Worm (Caenorhabditis elegans) whole organism, L1 larva: Measurements from ENCODE around the gene fbxb-97.
"Not testable (repeated sequence)": the region's sequence is repeated elsewhere in the genome, so short reads cannot be mapped to it uniquely, and the experiment has no call there.

Source experiments
- C04F5.9 ChIP-seq: sonication (generic microtip); optimal IDR thresholded peaks from 2 replicates; lab custom pipeline; 2016; ENCODE audit warnings: missing genetic modification characterization, missing compliant biosample characterization
- C34B4.2 ChIP-seq: sonication (generic microtip); optimal IDR thresholded peaks from 2 replicates; lab custom pipeline; 2017; ENCODE audit warnings: mild to moderate bottlenecking, missing genetic modification characterization, missing compliant biosample characterization
- Y116A8C.19 ChIP-seq: sonication (generic microtip); optimal IDR thresholded peaks from 2 replicates; lab custom pipeline; 2016; ENCODE audit warnings: missing compliant biosample characterization, missing genetic modification characterization, borderline replicate concordance
- alr-1 ChIP-seq: fragments of 200-800 bp; sonication (Bioruptor generic); optimal IDR thresholded peaks from 2 replicates; lab custom pipeline; 2018; ENCODE audit warnings: borderline replicate concordance, mild to moderate bottlenecking, missing genetic modification characterization, missing compliant biosample characterization
- blmp-1 ChIP-seq: fragments of 150-350 bp; optimal IDR thresholded peaks from 2 replicates; lab custom pipeline; 2014; ENCODE audit warnings: missing biosample characterization, missing genetic modification characterization
- dpl-1 ChIP-seq, 3 experiments: fragments of 150-350 bp in 2 of 3; sonication (generic microtip) in 1 of 3; optimal IDR thresholded peaks; 2 replicates each; lab custom pipeline; 2014 to 2017; ENCODE audit warnings: missing biosample characterization in 3 of 3, missing genetic modification characterization in 3 of 3, missing genetic modification reagents in 3 of 3
- efl-1 ChIP-seq, 4 experiments: fragments of 150-350 bp; optimal IDR thresholded peaks in 3 of 4; peaks in 1 of 4; 1 replicate in 1 of 4; 2 replicates in 3 of 4; lab custom pipeline; 2014; ENCODE audit warnings: missing biosample characterization in 2 of 4, missing genetic modification characterization in 2 of 4, missing genetic modification reagents in 2 of 4
- elt-2 ChIP-seq: sonication (generic microtip); optimal IDR thresholded peaks from 2 replicates; lab custom pipeline; 2016; ENCODE audit warnings: missing genetic modification characterization, mild to moderate bottlenecking, inconsistent platforms, missing compliant biosample characterization, missing genetic modification reagents
- elt-3 ChIP-seq, 6 experiments: fragments of 150-350 bp in 1 of 6; sonication (generic microtip); optimal IDR thresholded peaks; 2 replicates each; lab custom pipeline; 2017 to 2018; ENCODE audit warnings: missing biosample characterization in 6 of 6, missing genetic modification characterization in 6 of 6, inconsistent platforms in 1 of 6
- ets-5 ChIP-seq: fragments of 200-800 bp; sonication (Bioruptor generic); IDR thresholded peaks from 2 replicates; pipeline ENCODE4 v1.3.6; 2022; ENCODE audit warnings: missing genetic modification characterization, missing compliant biosample characterization
- fkh-10 ChIP-seq: sonication (generic microtip); optimal IDR thresholded peaks from 2 replicates; lab custom pipeline; 2017; ENCODE audit warnings: missing biosample characterization, missing genetic modification reagents, missing genetic modification characterization
- jun-1 ChIP-seq: fragments of 150-350 bp; optimal IDR thresholded peaks from 2 replicates; lab custom pipeline; 2014; ENCODE audit warnings: missing biosample characterization, missing genetic modification reagents, missing genetic modification characterization
- lin-14 ChIP-seq: fragments of 200-800 bp; sonication (Bioruptor generic); optimal IDR thresholded peaks from 2 replicates; lab custom pipeline; 2018; ENCODE audit warnings: mild to moderate bottlenecking, missing genetic modification characterization, moderate library complexity, missing compliant biosample characterization
- lin-35 ChIP-seq, 2 experiments: fragments of 150-350 bp; optimal IDR thresholded peaks; 2 replicates each; lab custom pipeline; 2014; ENCODE audit warnings: missing biosample characterization in 2 of 2, missing genetic modification characterization in 2 of 2, missing genetic modification reagents in 2 of 2
- lin-39 ChIP-seq: fragments of 150-350 bp; optimal IDR thresholded peaks from 2 replicates; lab custom pipeline; 2014; ENCODE audit warnings: missing biosample characterization, missing genetic modification reagents, missing genetic modification characterization
- lsy-2 ChIP-seq, 2 experiments: fragments of 150-350 bp; optimal IDR thresholded peaks; 2 replicates each; lab custom pipeline; 2014; ENCODE audit warnings: missing biosample characterization in 2 of 2, missing genetic modification characterization in 2 of 2
- mdl-1 ChIP-seq, 2 experiments: fragments of 150-350 bp; optimal IDR thresholded peaks; 2 replicates each; lab custom pipeline; 2014 to 2017; ENCODE audit warnings: missing biosample characterization in 2 of 2, missing genetic modification characterization in 2 of 2, inconsistent platforms in 1 of 2
- nhr-19 ChIP-seq: fragments of 200-800 bp; sonication (Bioruptor generic); conservative IDR thresholded peaks from 2 replicates; pipeline ENCODE4 v1.3.6; 2022; ENCODE audit warnings: missing genetic modification characterization, missing compliant biosample characterization
- nhr-20 ChIP-seq: sonication (generic microtip); optimal IDR thresholded peaks from 2 replicates; lab custom pipeline; 2016; ENCODE audit warnings: mild to moderate bottlenecking, missing genetic modification characterization, missing compliant biosample characterization
- nhr-47 ChIP-seq: sonication (generic microtip); optimal IDR thresholded peaks from 2 replicates; lab custom pipeline; 2016; ENCODE audit warnings: mild to moderate bottlenecking, missing genetic modification characterization, moderate library complexity, missing compliant biosample characterization
- nhr-77 ChIP-seq: fragments of 150-350 bp; optimal IDR thresholded peaks from 2 replicates; lab custom pipeline; 2014; ENCODE audit warnings: missing biosample characterization, missing genetic modification characterization
- nhr-84 ChIP-seq: sonication (generic microtip); optimal IDR thresholded peaks from 2 replicates; lab custom pipeline; 2017; ENCODE audit warnings: missing biosample characterization, missing genetic modification characterization
- nhr-90 ChIP-seq: sonication (generic microtip); optimal IDR thresholded peaks from 2 replicates; lab custom pipeline; 2016; ENCODE audit warnings: mild to moderate bottlenecking, missing genetic modification characterization, missing compliant biosample characterization; ENCODE audit not compliant: poor library complexity
- pax-3 ChIP-seq: fragments of 200-800 bp; sonication (Bioruptor generic); optimal IDR thresholded peaks from 2 replicates; lab custom pipeline; 2018; ENCODE audit warnings: mild to moderate bottlenecking, missing genetic modification characterization, moderate library complexity, missing compliant biosample characterization
- pqm-1 ChIP-seq: sonication (generic microtip); optimal IDR thresholded peaks from 3 replicates; lab custom pipeline; 2017; ENCODE audit warnings: missing biosample characterization, missing genetic modification characterization
- rnt-1 ChIP-seq: sonication (generic microtip); optimal IDR thresholded peaks from 2 replicates; lab custom pipeline; 2016; ENCODE audit warnings: mild to moderate bottlenecking, missing genetic modification characterization, moderate library complexity, missing compliant biosample characterization
- snpc-4 ChIP-seq: fragments of 150-350 bp; optimal IDR thresholded peaks from 2 replicates; lab custom pipeline; 2014; ENCODE audit warnings: missing biosample characterization, missing genetic modification characterization
- sup-37 ChIP-seq: fragments of 200-800 bp; sonication (Bioruptor generic); optimal IDR thresholded peaks from 2 replicates; lab custom pipeline; 2018; ENCODE audit warnings: mild to moderate bottlenecking, missing genetic modification characterization, missing compliant biosample characterization
- tlp-1 ChIP-seq: fragments of 150-350 bp; optimal IDR thresholded peaks from 2 replicates; lab custom pipeline; 2014; ENCODE audit warnings: missing biosample characterization, missing genetic modification characterization
- unc-30 ChIP-seq: sonication (generic microtip); optimal IDR thresholded peaks from 2 replicates; lab custom pipeline; 2017; ENCODE audit warnings: missing biosample characterization, missing genetic modification characterization
- unc-86 ChIP-seq: sonication (generic microtip); optimal IDR thresholded peaks from 2 replicates; lab custom pipeline; 2016; ENCODE audit warnings: missing genetic modification characterization, missing compliant biosample characterization
- xbp-1 ChIP-seq: sonication (generic microtip); optimal IDR thresholded peaks from 2 replicates; lab custom pipeline; 2016; ENCODE audit warnings: missing genetic modification characterization, missing compliant biosample characterization
- zip-4 ChIP-seq: fragments of 200-800 bp; sonication (Bioruptor generic); optimal IDR thresholded peaks from 2 replicates; lab custom pipeline; 2018; ENCODE audit warnings: mild to moderate bottlenecking, missing genetic modification characterization, moderate library complexity, missing compliant biosample characterization
- ztf-11 ChIP-seq, 2 experiments: sonication (generic microtip); optimal IDR thresholded peaks; 2 replicates each; lab custom pipeline; 2016 to 2017; ENCODE audit warnings: missing genetic modification characterization in 2 of 2, missing biosample characterization in 1 of 2, missing compliant biosample characterization in 1 of 2

fbxb-97 gene

DNA sequence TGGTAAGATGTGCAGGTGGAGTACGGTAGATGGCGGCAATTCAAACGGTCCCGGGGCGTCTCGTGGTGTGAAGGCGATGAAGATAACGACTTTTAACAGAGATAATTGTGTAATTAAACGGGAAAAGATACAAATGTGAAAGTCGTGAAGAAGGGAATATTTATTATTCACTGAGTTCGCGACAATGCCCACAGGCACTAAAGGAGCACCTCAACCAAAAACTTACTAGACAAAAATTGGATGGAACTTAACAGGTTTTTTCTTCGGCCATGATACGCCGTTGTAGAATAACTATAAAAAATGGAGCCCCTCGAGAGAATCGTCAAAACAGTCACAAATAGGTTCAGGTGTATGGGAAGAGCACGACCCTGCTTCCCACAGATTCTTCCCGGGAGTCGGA is 14.4 kb upstream of the fbxb-97 start, which contains the start of gene fbxb-98:
fbxb-98 (plus strand) TSS at position 301 of the 400 bp plus-strand sequence.
- not testable (repeated sequence) for TF ChIP-seq nhr-90; nhr-84 (tag; lab: Kevin White, UChicago); Y116A8C.19 (tag; lab: Kevin White, UChicago)

DNA sequence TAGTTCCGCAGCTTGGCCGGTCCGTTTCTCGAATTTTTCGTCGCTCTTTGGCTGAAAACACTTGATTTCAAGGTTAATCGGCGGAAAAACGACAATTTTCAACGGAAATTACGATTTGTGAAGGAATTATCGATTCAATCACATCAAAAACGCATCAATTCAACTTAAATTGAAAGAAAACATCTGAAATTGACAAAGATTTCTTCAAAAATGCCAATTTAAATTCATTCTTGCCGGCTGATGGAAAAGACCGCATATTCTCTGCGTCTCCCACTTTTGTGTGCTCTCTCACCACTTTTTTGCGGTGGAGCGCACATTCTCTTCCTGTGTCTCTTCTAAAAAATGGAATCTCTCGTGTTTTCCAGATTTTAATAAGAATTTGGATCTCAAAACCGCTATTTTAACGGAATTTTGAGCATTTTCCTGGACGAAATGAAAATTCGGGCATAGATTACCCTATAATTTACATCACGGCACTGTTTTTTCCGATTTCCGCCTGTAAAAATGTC is 13.4 kb upstream of the fbxb-97 start, which contains the start of gene C16C4.18:
C16C4.18 (minus strand) TSS at position 51 of the 509 bp plus-strand sequence.
- TF ChIP-seq dpl-1 (GFP tag; optimal IDR thresholded peaks at IDR 0.05; lab: Kevin White, UChicago), result peak in 1 of 3 experiments; percentile 20
- peak; percentile 34 to 64 for TF ChIP-seq efl-1 (optimal IDR thresholded peaks at IDR 0.05; lab: Kevin White, UChicago)
- peak; percentile 38 to 91 for TF ChIP-seq efl-1 (GFP tag; optimal IDR thresholded peaks at IDR 0.05 in 1 of 2; lab: Kevin White, UChicago)
- TF ChIP-seq, all 84 proteins: peak for 2; not testable (repeated sequence) for 82

DNA sequence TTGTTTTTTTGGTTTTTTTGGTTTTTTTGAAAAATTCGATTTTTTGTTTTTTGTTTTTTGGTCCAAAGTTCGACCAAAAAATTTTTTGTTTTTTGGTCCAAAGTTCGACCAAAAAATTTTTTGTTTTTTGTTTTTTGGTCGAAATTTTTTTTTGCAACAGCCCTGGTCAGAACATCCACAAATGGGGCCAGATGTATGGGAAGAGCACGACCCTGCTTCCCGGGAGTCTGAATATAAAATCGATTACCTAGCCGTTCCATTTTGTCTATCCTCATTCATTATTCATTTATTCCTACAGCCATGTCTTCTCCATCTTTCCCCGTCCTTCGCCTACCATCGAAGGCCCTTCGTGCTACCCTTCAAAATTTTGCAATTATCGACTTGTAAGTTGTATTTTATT is 6.1 kb upstream of the fbxb-97 start, which contains the start of gene fbxb-95:
fbxb-95 (plus strand) TSS at position 301 of the 400 bp plus-strand sequence.
- TF ChIP-seq nhr-47 (tag; lab: Kevin White, UChicago); lin-39 (tag; lab: Kevin White, UChicago); dpl-1 (GFP tag; optimal IDR thresholded peaks at IDR 0.05; lab: Kevin White, UChicago): not testable (repeated sequence)

DNA sequence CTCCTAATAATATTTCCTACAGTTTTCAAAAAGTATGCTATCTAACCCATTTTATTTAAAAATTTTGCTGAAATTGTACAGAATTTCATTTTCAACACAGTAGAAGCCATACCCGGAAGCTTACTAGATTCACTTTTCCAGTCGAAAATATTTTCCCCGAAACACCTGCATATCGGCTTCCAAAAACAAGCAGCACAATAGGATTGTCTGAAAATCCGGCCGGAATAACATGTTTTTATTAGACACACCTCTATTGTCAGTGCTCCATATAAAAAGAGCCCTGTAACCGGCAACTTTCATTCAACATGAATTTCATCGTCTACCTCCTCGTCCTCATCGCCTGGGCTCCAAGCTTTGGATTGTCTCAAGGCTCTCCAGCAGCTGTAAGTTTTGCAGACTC is 4.5 kb upstream of the fbxb-97 start, which contains the start of gene C52E2.2:
C52E2.2 (plus strand) TSS at position 301 of the 400 bp plus-strand sequence.
- TF ChIP-seq elt-2 (tag; lab: Kevin White, UChicago) (no peak), snpc-4 (tag; lab: Kevin White, UChicago) (no peak), tlp-1 (tag; lab: Kevin White, UChicago) (no peak), ets-5 (GFP tag; lab: Robert Waterston, UW) (no peak), C04F5.9 (no peak), unc-86 (tag; lab: Kevin White, UChicago) (no peak), fkh-10 (GFP tag; lab: Kevin White, UChicago) (no peak), pax-3 (tag; lab: Kevin White, UChicago) (no peak), rnt-1 (tag; lab: Kevin White, UChicago) (no peak), sup-37 (no peak), xbp-1 (tag; lab: Kevin White, UChicago) (no peak), ztf-11 (tag; optimal IDR thresholded peaks at IDR 0.05; lab: Kevin White, UChicago) (no peak), Y116A8C.19 (tag; lab: Kevin White, UChicago) (no peak)

DNA sequence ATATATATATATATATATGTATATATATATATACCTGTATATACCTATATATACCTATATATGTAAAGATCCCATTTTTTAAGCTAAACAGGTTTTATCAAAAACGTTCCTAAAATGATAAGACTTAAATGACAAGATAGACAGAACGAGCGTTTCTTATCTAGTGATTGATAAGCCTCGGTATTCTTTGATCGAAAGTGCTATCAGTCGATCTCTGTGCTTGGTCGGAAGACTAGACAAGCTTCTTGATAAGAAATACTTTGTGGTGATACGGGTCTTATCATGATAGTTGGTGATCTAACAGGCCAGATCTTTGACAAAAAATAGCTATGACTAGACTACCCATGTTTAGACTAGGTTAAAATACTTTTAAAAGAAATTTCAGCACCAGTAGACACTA is 3.8 kb upstream of the fbxb-97 start:
- TF ChIP-seq snpc-4 (tag; lab: Kevin White, UChicago) (no peak), lin-39 (tag; lab: Kevin White, UChicago) (no peak), elt-3 (tag; optimal IDR thresholded peaks at IDR 0.05; lab: Kevin White, UChicago) (peak in 2 of 6 experiments; percentile 68 to 69), elt-2 (tag; lab: Kevin White, UChicago) (peak; percentile 100), nhr-90 (peak; percentile 48), lin-35 (GFP tag; optimal IDR thresholded peaks at IDR 0.05; lab: Kevin White, UChicago) (peak in 1 of 2 experiments; percentile 40), nhr-77 (tag; lab: Kevin White, UChicago) (no peak), tlp-1 (tag; lab: Kevin White, UChicago) (peak; percentile 84), blmp-1 (tag; lab: Kevin White, UChicago) (peak; percentile 40), unc-30 (tag; lab: Kevin White, UChicago) (no peak), rnt-1 (tag; lab: Kevin White, UChicago) (no peak), jun-1 (peak; percentile 92), efl-1 (optimal IDR thresholded peaks at IDR 0.05; lab: Kevin White, UChicago) (no peak), efl-1 (GFP tag; optimal IDR thresholded peaks at IDR 0.05 in 1 of 2; lab: Kevin White, UChicago) (peak in 1 of 2 experiments; percentile 35), alr-1 (no peak), nhr-20 (peak; percentile 58), C34B4.2 (tag; lab: Kevin White, UChicago) (no peak), nhr-19 (GFP tag; lab: Robert Waterston, UW) (peak; percentile 43; the same call in 1 of the 2 replicates), mdl-1 (tag; optimal IDR thresholded peaks at IDR 0.05; lab: Kevin White, UChicago) (peak in 1 of 2 experiments; percentile 7), lsy-2 (tag; optimal IDR thresholded peaks at IDR 0.05; lab: Kevin White, UChicago) (peak in 1 of 2 experiments; percentile 34), pax-3 (tag; lab: Kevin White, UChicago) (peak; percentile 30), zip-4 (GFP tag; lab: Kevin White, UChicago) (no peak), lin-14 (GFP tag; lab: Kevin White, UChicago) (peak; percentile 68), pqm-1 (tag; lab: Kevin White, UChicago) (peak; percentile 92)
- TF ChIP-seq, all 84 proteins: peak for 15
